Fruit fly (Drosophila melanogaster): ENCODE data around the gene CG42853.

Gene CG42853

DNA sequence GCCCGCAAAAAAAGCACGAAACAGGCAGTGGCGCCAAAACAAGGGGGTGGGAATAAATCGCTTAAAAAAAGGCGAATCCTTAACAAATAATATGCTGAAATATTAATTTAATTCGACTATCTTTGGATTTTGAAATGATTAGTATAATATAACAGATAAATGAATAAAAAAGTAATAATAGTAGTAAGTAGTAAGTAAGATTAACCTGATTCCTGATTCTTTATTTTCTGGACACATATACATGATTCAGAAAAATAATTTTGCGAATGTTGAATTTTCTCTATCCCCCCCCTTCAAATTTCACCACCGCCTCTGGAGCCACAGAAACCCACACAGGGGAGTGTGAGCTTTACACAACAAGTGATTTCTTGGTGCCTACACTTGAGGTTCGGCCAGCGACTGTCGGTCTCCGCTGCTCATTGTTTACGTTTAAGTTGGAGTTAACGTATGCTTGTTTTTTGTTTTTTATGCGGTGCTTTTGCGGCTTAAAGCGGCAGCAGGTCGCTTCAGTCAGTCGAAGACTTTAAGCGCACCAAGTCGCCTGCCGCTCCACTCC, 26.7 kb upstream of the CG42853 start, which contains the start of gene CG7330 (continued):
- peak; percentile 93 for TF ChIP-seq fd3F (GFP tag; optimal IDR thresholded peaks at IDR 0.05)
- TF ChIP-seq Hmr (GFP tag; optimal IDR thresholded peaks at IDR 0.05) = peak; percentile 95
- TF ChIP-seq ara (GFP tag; IDR thresholded peaks at IDR 0.05) = peak; percentile 60; the same call in 1 of the 2 replicates
- TF ChIP-seq esg (GFP tag; conservative IDR thresholded peaks at IDR 0.05) = peak; percentile 92
- TF ChIP-seq croc (GFP tag; conservative IDR thresholded peaks at IDR 0.05) = peak; percentile 81
- TF ChIP-seq bigmax (GFP tag; optimal IDR thresholded peaks at IDR 0.05) = no peak
- TF ChIP-seq ERR (GFP tag; optimal IDR thresholded peaks at IDR 0.05) = no peak
- TF ChIP-seq btn (GFP tag; optimal IDR thresholded peaks at IDR 0.05) = no peak
- peak; percentile 82 for TF ChIP-seq klu (GFP tag; IDR thresholded peaks at IDR 0.05)
- no peak for TF ChIP-seq CG7963 (GFP tag; IDR thresholded peaks at IDR 0.05; ENCODE audit: partially characterized antibody)
- TF ChIP-seq her (GFP tag; optimal IDR thresholded peaks at IDR 0.05) = no peak
- TF ChIP-seq ci (GFP tag; IDR thresholded peaks at IDR 0.05) = peak; percentile 86
- peak; percentile 57 for TF ChIP-seq CTCF (GFP tag; optimal IDR thresholded peaks at IDR 0.05)
- TF ChIP-seq wor (GFP tag; IDR thresholded peaks at IDR 0.05) = peak; percentile 92
- no peak for TF ChIP-seq pros (GFP tag; optimal IDR thresholded peaks at IDR 0.05)
- peak; percentile 89 for TF ChIP-seq jigr1 (GFP tag; IDR thresholded peaks at IDR 0.05)
- peak; percentile 49 for TF ChIP-seq lbe (GFP tag; optimal IDR thresholded peaks at IDR 0.05)
- peak; percentile 56 for TF ChIP-seq YL-1 (GFP tag; optimal IDR thresholded peaks at IDR 0.05)
- peak; percentile 91 for TF ChIP-seq CG17829 (tag; optimal IDR thresholded peaks at IDR 0.05)
- peak; percentile 87 for TF ChIP-seq CG1233 (GFP tag; optimal IDR thresholded peaks at IDR 0.05)
- peak; percentile 94 for TF ChIP-seq fd96Cb (tag; optimal IDR thresholded peaks at IDR 0.05)
- peak; percentile 90 for TF ChIP-seq CG6854 (GFP tag; optimal IDR thresholded peaks at IDR 0.05)
- peak; percentile 42; the same call in 1 of the 2 replicates for TF ChIP-seq gt (GFP tag; IDR thresholded peaks at IDR 0.05)
- peak; percentile 71 for TF ChIP-seq exex (tag; optimal IDR thresholded peaks at IDR 0.05)
- peak; percentile 97 for TF ChIP-seq CoRest (tag; optimal IDR thresholded peaks at IDR 0.05)
- TF ChIP-seq bsh (GFP tag; optimal IDR thresholded peaks at IDR 0.05) = peak; percentile 24 to 72
- TF ChIP-seq CG15269 (tag; optimal IDR thresholded peaks at IDR 0.05) = peak; percentile 96
- TF ChIP-seq CG4707 (GFP tag; optimal IDR thresholded peaks at IDR 0.05) = peak; percentile 33
- peak; percentile 83; the same call in 2 of the 3 replicates for TF ChIP-seq B-H1 (GFP tag; IDR thresholded peaks at IDR 0.05)
- no peak for TF ChIP-seq CG8478 (optimal IDR thresholded peaks at IDR 0.05)
- no peak for TF ChIP-seq hkb (optimal IDR thresholded peaks at IDR 0.05)
- no peak; the same call in none of the 2 replicates for TF ChIP-seq hkb (GFP tag; IDR thresholded peaks at IDR 0.05)
- peak; percentile 94 for TF ChIP-seq odd (GFP tag; optimal IDR thresholded peaks at IDR 0.05)
- peak; percentile 88 for TF ChIP-seq CG9727 (GFP tag; optimal IDR thresholded peaks at IDR 0.05)
- no peak for TF ChIP-seq Opbp (GFP tag; IDR thresholded peaks at IDR 0.05; ENCODE audit: partially characterized antibody)
- peak; percentile 44 for TF ChIP-seq TFAM (GFP tag; optimal IDR thresholded peaks at IDR 0.05)
- TF ChIP-seq CG4854 (GFP tag; optimal IDR thresholded peaks at IDR 0.05) = peak; percentile 63
- TF ChIP-seq stwl (tag; optimal IDR thresholded peaks at IDR 0.05) = no peak
- peak; percentile 91 for TF ChIP-seq CG6765 (GFP tag; optimal IDR thresholded peaks at IDR 0.05)
- peak; percentile 92 for TF ChIP-seq sisA (GFP tag; IDR thresholded peaks at IDR 0.05)
- peak; percentile 43; the same call in 1 of the 2 replicates for TF ChIP-seq toy (GFP tag; IDR thresholded peaks at IDR 0.05)
- peak; percentile 93 for TF ChIP-seq CG2712 (tag; optimal IDR thresholded peaks at IDR 0.05)
- TF ChIP-seq sim (GFP tag; IDR thresholded peaks at IDR 0.05) = 0 out of 2 replicates have a peak, but pooled peaks have one; percentile 40
- TF ChIP-seq run (tag; optimal IDR thresholded peaks at IDR 0.05) = peak; percentile 95
- peak; percentile 84 for TF ChIP-seq CG6813 (GFP tag; optimal IDR thresholded peaks at IDR 0.05)
- TF ChIP-seq CG10366 (GFP tag; IDR thresholded peaks at IDR 0.05) = peak; percentile 84
- no peak for TF ChIP-seq z (GFP tag; IDR thresholded peaks at IDR 0.05)
- peak; percentile 81 for TF ChIP-seq ranshi (GFP tag; IDR thresholded peaks at IDR 0.05)
- peak; percentile 92 for TF ChIP-seq Ssrp (tag; optimal IDR thresholded peaks at IDR 0.05)
- peak; percentile 93 for TF ChIP-seq Meics (GFP tag; optimal IDR thresholded peaks at IDR 0.05)
- TF ChIP-seq Hr51 (GFP tag; optimal IDR thresholded peaks at IDR 0.05) = peak; percentile 39 to 99

Measured in whole organism, embryonic.